Worm (Caenorhabditis elegans) whole organism, L1 larva: ENCODE data around the gene F54C8.1.

Source experiments
- C04F5.9 ChIP-seq: sonication (generic microtip); optimal IDR thresholded peaks from 2 replicates; lab custom pipeline; 2016; ENCODE audit warnings: missing genetic modification characterization, missing compliant biosample characterization
- C34B4.2 ChIP-seq: sonication (generic microtip); optimal IDR thresholded peaks from 2 replicates; lab custom pipeline; 2017; ENCODE audit warnings: mild to moderate bottlenecking, missing genetic modification characterization, missing compliant biosample characterization
- ama-1 ChIP-seq: fragments of 150-350 bp; optimal IDR thresholded peaks from 2 replicates; lab custom pipeline; 2014
- ceh-82 ChIP-seq, 3 experiments: fragments of 150-350 bp in 1 of 3; sonication (generic microtip) in 2 of 3; optimal IDR thresholded peaks; 2 replicates each; lab custom pipeline; 2014 to 2017; ENCODE audit warnings: missing biosample characterization in 3 of 3, missing genetic modification characterization in 3 of 3
- ceh-88 ChIP-seq: fragments of 200-800 bp; sonication (Bioruptor generic); IDR thresholded peaks from 2 replicates; pipeline ENCODE4 v1.3.6; 2022; ENCODE audit warnings: missing genetic modification characterization, missing compliant biosample characterization
- efl-1 ChIP-seq, 4 experiments: fragments of 150-350 bp; optimal IDR thresholded peaks in 3 of 4; peaks in 1 of 4; 1 replicate in 1 of 4; 2 replicates in 3 of 4; lab custom pipeline; 2014; ENCODE audit warnings: missing biosample characterization in 2 of 4, missing genetic modification characterization in 2 of 4, missing genetic modification reagents in 2 of 4
- efl-3 ChIP-seq: fragments of 200-800 bp; sonication (Bioruptor generic); optimal IDR thresholded peaks from 2 replicates; lab custom pipeline; 2018; ENCODE audit warnings: mild to moderate bottlenecking, missing genetic modification characterization, missing compliant biosample characterization
- egl-13 ChIP-seq: sonication (generic microtip); optimal IDR thresholded peaks from 2 replicates; lab custom pipeline; 2016; ENCODE audit warnings: missing genotype, missing genetic modification reagents, missing genetic modification characterization, missing compliant biosample characterization
- elt-2 ChIP-seq: sonication (generic microtip); optimal IDR thresholded peaks from 2 replicates; lab custom pipeline; 2016; ENCODE audit warnings: missing genetic modification characterization, mild to moderate bottlenecking, inconsistent platforms, missing compliant biosample characterization, missing genetic modification reagents
- elt-3 ChIP-seq, 6 experiments: fragments of 150-350 bp in 1 of 6; sonication (generic microtip); optimal IDR thresholded peaks; 2 replicates each; lab custom pipeline; 2017 to 2018; ENCODE audit warnings: missing biosample characterization in 6 of 6, missing genetic modification characterization in 6 of 6, inconsistent platforms in 1 of 6
- ets-5 ChIP-seq: fragments of 200-800 bp; sonication (Bioruptor generic); IDR thresholded peaks from 2 replicates; pipeline ENCODE4 v1.3.6; 2022; ENCODE audit warnings: missing genetic modification characterization, missing compliant biosample characterization
- fkh-8 ChIP-seq: sonication (generic microtip); optimal IDR thresholded peaks from 2 replicates; lab custom pipeline; 2016; ENCODE audit warnings: mild to moderate bottlenecking, missing genetic modification characterization, missing compliant biosample characterization
- grh-1 ChIP-seq: fragments of 200-800 bp; sonication (Bioruptor generic); IDR thresholded peaks from 2 replicates; pipeline ENCODE4 v1.3.6; 2022; ENCODE audit warnings: missing genetic modification reagents, missing genetic modification characterization, missing compliant biosample characterization
- isw-1 ChIP-seq: fragments of 200-800 bp; sonication (Bioruptor generic); IDR thresholded peaks from 2 replicates; pipeline ENCODE4 v1.3.6; 2022; ENCODE audit warnings: missing genetic modification characterization, missing compliant biosample characterization
- lin-15B ChIP-seq: fragments of 150-350 bp; sonication (generic microtip); optimal IDR thresholded peaks from 3 replicates; lab custom pipeline; 2014; ENCODE audit warnings: missing biosample characterization, missing genetic modification characterization
- lin-35 ChIP-seq, 2 experiments: fragments of 150-350 bp; optimal IDR thresholded peaks; 2 replicates each; lab custom pipeline; 2014; ENCODE audit warnings: missing biosample characterization in 2 of 2, missing genetic modification characterization in 2 of 2, missing genetic modification reagents in 2 of 2
- lir-3 ChIP-seq: sonication (generic microtip); optimal IDR thresholded peaks from 2 replicates; lab custom pipeline; 2016; ENCODE audit warnings: mild to moderate bottlenecking, missing genetic modification characterization, moderate library complexity, missing compliant biosample characterization; ENCODE audit not compliant: poor library complexity
- mab-9 ChIP-seq: fragments of 200-800 bp; sonication (Bioruptor generic); IDR thresholded peaks from 2 replicates; pipeline ENCODE4 v1.3.6; 2022; ENCODE audit warnings: missing genetic modification reagents, missing genetic modification characterization, missing compliant biosample characterization
- mef-2 ChIP-seq: fragments of 150-350 bp; optimal IDR thresholded peaks from 2 replicates; lab custom pipeline; 2014; ENCODE audit warnings: missing biosample characterization, missing genetic modification characterization
- nhr-11 ChIP-seq: fragments of 150-350 bp; optimal IDR thresholded peaks from 2 replicates; lab custom pipeline; 2014; ENCODE audit warnings: missing biosample characterization, missing genetic modification characterization
- nhr-12 ChIP-seq: sonication (generic microtip); optimal IDR thresholded peaks from 2 replicates; lab custom pipeline; 2017; ENCODE audit warnings: missing biosample characterization, missing genetic modification characterization
- nhr-237 ChIP-seq: fragments of 150-350 bp; optimal IDR thresholded peaks from 2 replicates; lab custom pipeline; 2014; ENCODE audit warnings: missing biosample characterization, missing genetic modification characterization
- nhr-76 ChIP-seq: sonication (generic microtip); optimal IDR thresholded peaks from 2 replicates; lab custom pipeline; 2017; ENCODE audit warnings: missing biosample characterization, missing genetic modification characterization
- nhr-85 ChIP-seq: sonication (generic microtip); peaks from one replicate; lab custom pipeline; 2016; ENCODE audit warnings: missing genetic modification characterization, inconsistent platforms, missing compliant biosample characterization
- pag-3 ChIP-seq: sonication (generic microtip); optimal IDR thresholded peaks from 2 replicates; lab custom pipeline; 2017; ENCODE audit warnings: missing genetic modification characterization, mild to moderate bottlenecking, missing compliant biosample characterization, antibody characterized with exemption, borderline replicate concordance; ENCODE audit not compliant: insufficient read depth
- pqm-1 ChIP-seq: sonication (generic microtip); optimal IDR thresholded peaks from 3 replicates; lab custom pipeline; 2017; ENCODE audit warnings: missing biosample characterization, missing genetic modification characterization
- sox-4 ChIP-seq: sonication (generic microtip); optimal IDR thresholded peaks from 2 replicates; lab custom pipeline; 2016; ENCODE audit warnings: missing genetic modification characterization, missing compliant biosample characterization
- sptf-1 ChIP-seq: fragments of 150-350 bp; optimal IDR thresholded peaks from 2 replicates; lab custom pipeline; 2014; ENCODE audit warnings: missing biosample characterization, missing genetic modification characterization
- tbx-2 ChIP-seq: sonication (generic microtip); optimal IDR thresholded peaks from 2 replicates; lab custom pipeline; 2016; ENCODE audit warnings: missing genetic modification characterization, missing compliant biosample characterization
- tlp-1 ChIP-seq: fragments of 150-350 bp; optimal IDR thresholded peaks from 2 replicates; lab custom pipeline; 2014; ENCODE audit warnings: missing biosample characterization, missing genetic modification characterization
- unc-130 ChIP-seq: fragments of 150-350 bp; optimal IDR thresholded peaks from 2 replicates; lab custom pipeline; 2017; ENCODE audit warnings: missing biosample characterization, missing genetic modification characterization, inconsistent platforms
- unc-30 ChIP-seq: sonication (generic microtip); optimal IDR thresholded peaks from 2 replicates; lab custom pipeline; 2017; ENCODE audit warnings: missing biosample characterization, missing genetic modification characterization
- zip-4 ChIP-seq: fragments of 200-800 bp; sonication (Bioruptor generic); optimal IDR thresholded peaks from 2 replicates; lab custom pipeline; 2018; ENCODE audit warnings: mild to moderate bottlenecking, missing genetic modification characterization, moderate library complexity, missing compliant biosample characterization

Gene F54C8.1

DNA sequence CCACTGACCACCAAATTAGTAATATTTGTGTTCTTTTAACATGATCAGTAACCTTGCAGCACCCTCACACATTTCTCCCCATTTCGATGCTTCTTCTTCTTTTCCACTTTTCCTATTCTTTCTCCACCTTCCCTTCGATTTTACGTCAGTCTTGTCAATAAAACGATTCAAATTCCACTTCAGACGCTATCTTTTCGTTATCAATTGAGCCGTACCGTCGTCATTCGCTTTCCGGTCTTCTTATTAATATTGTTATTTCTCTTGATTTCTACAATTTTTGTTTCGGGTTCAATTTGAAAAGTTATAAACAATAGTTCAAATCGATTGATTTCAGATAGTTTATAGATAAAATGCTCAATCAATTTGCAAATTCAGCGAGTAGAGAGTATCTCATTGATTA lies 48.0 kb downstream of the F54C8.1 start:
- TF ChIP-seq nhr-76 (no peak), tlp-1 (no peak), ama-1 (lab: Kevin White, UChicago) (no peak), elt-2 (peak; percentile 6), lir-3 (tag; lab: Kevin White, UChicago) (no peak), C04F5.9 (tag; lab: Kevin White, UChicago) (no peak)
- TF ChIP-seq, all 84 proteins: peak for 1

ce11 chrIII:9488027-9488426 lies 48.5 kb downstream of the F54C8.1 start:
- TF ChIP-seq nhr-237 (no peak), nhr-11 (tag; lab: Kevin White, UChicago) (no peak)

DNA sequence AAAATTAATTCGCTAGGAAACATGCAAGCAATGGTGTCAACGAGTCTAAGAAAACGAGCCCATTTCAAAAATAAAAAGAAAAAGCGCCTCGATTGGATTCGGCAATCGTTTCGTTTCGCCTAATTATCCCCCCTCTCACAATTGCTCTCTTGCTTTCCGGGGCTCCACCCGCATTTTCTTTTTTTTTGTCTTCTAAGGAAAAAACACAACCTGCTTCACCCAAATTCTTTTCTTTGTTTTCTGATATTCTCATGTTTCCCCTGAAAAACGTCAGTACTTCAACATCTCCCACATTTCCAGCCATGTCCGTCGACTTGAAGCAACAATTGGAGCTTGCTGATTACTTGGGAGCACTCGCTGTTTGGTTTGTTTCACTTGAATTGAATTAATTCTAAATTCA lies 48.9 kb downstream of the F54C8.1 start, which contains the start of gene nlp-36:
TSS of gene nlp-36 (plus strand) at position 301 of the 400 bp plus-strand sequence.
- no peak for TF ChIP-seq lin-35 (GFP tag; optimal IDR thresholded peaks at IDR 0.05; lab: Kevin White, UChicago)
- TF ChIP-seq mab-9 = no peak
- no peak for TF ChIP-seq mef-2
- no peak for TF ChIP-seq pqm-1 (tag; lab: Kevin White, UChicago)
- TF ChIP-seq ets-5 (GFP tag; lab: Robert Waterston, UW) = no peak
- TF ChIP-seq efl-1 (optimal IDR thresholded peaks at IDR 0.05; lab: Kevin White, UChicago) = no peak
- TF ChIP-seq efl-1 (GFP tag; optimal IDR thresholded peaks at IDR 0.05 in 1 of 2; lab: Kevin White, UChicago) = no peak
- no peak for TF ChIP-seq pag-3 (tag; lab: Kevin White, UChicago)
- no peak for TF ChIP-seq ceh-88 (GFP tag; lab: Robert Waterston, UW)
- TF ChIP-seq C04F5.9 (tag; lab: Kevin White, UChicago) = no peak
- no peak for TF ChIP-seq C34B4.2 (tag; lab: Kevin White, UChicago)
- no peak for TF ChIP-seq tbx-2 (tag; lab: Kevin White, UChicago)
- TF ChIP-seq unc-130 = no peak
- no peak for TF ChIP-seq grh-1 (GFP tag; lab: Robert Waterston, UW)
- no peak for TF ChIP-seq sox-4
- TF ChIP-seq efl-3 (GFP tag; lab: Kevin White, UChicago) = no peak
- no peak for TF ChIP-seq egl-13 (tag; lab: Kevin White, UChicago)
- TF ChIP-seq fkh-8 (tag; lab: Kevin White, UChicago) = no peak
- no peak for TF ChIP-seq elt-3 (tag; optimal IDR thresholded peaks at IDR 0.05; lab: Kevin White, UChicago)
- no peak for TF ChIP-seq nhr-85 (tag; lab: Kevin White, UChicago)
- no peak for TF ChIP-seq ceh-82 (tag; optimal IDR thresholded peaks at IDR 0.05; lab: Kevin White, UChicago)

ce11 chrIII:9489798-9490197 lies 50.3 kb downstream of the F54C8.1 start:
- TF ChIP-seq isw-1 (GFP tag; lab: Robert Waterston, UW) = no peak
- TF ChIP-seq lin-15B (tag; lab: Kevin White, UChicago) = no peak
- no peak for TF ChIP-seq nhr-12 (tag; lab: Kevin White, UChicago)
- TF ChIP-seq sptf-1 (tag; lab: Kevin White, UChicago) = no peak
- no peak for TF ChIP-seq unc-30 (tag; lab: Kevin White, UChicago)
- no peak for TF ChIP-seq efl-1 (optimal IDR thresholded peaks at IDR 0.05; lab: Kevin White, UChicago)
- peak in 1 of 2 experiments; percentile 91 for TF ChIP-seq efl-1 (GFP tag; optimal IDR thresholded peaks at IDR 0.05 in 1 of 2; lab: Kevin White, UChicago)
- TF ChIP-seq zip-4 (GFP tag; lab: Kevin White, UChicago) = no peak
- TF ChIP-seq, all 84 proteins: peak for 1
